Fruit fly (Drosophila melanogaster) Kc167 (cell line): Measurements from ENCODE around the gene Gapvd1.

Experiments used
- Sin3A ChIP-seq: fragments of >200 bp; optimal IDR thresholded peaks from 2 replicates; lab custom pipeline; 2018; ENCODE audit warnings: missing external identifiers
- insv ChIP-seq: fragments of >200 bp; optimal IDR thresholded peaks from 3 replicates; lab custom pipeline; 2018; ENCODE audit warnings: missing external identifiers
- psq ChIP-seq: fragments of >200 bp; optimal IDR thresholded peaks from 2 replicates; lab custom pipeline; 2017; ENCODE audit warnings: missing external identifiers
- ttk ChIP-seq: sonication (Bioruptor generic); optimal IDR thresholded peaks from 2 replicates; lab custom pipeline; 2017; ENCODE audit warnings: missing external identifiers

- no peak for TF ChIP-seq insv (lab: Kevin White, UChicago)
- TF ChIP-seq Sin3A (lab: Kevin White, UChicago) = no peak
- no peak for TF ChIP-seq psq
- no peak for TF ChIP-seq ttk
These were observed 14.0 kb downstream of the Gapvd1 start for dm6 chrX:11338973-11339867.
